Worm (Caenorhabditis elegans) whole organism, early embryonic: ENCODE results near the gene sups-1.

Experiments
- B0310.2 ChIP-seq: sonication (generic microtip); optimal IDR thresholded peaks from 2 replicates; lab custom pipeline; 2016; ENCODE audit warnings: mild to moderate bottlenecking, missing genetic modification characterization, missing compliant biosample characterization
- ama-1 ChIP-seq: fragments of 150-350 bp; optimal IDR thresholded peaks from 2 replicates; lab custom pipeline; 2014

DNA sequence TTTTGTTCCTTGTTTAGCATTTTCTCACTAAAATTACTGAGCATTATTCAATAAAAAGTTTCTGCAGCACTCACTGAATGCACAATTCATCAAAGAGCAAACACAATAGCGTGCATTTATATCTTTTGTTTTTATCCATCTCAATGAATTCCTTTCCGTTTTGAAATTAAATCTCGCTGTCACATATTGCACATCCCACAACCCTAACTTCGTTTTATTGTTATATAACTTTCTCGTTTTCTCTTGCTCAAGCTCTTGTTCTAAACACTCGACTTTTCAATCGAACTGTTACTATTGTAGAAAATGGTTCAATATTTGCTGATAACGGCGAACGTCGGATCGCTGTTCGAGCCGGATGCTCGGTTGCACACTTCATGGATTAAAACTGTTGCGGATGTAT lies 27.2 kb downstream of the sups-1 start, which contains the start of gene ipp-5:
- TF ChIP-seq B0310.2 (tag; lab: Kevin White, UChicago), result no peak
- no peak for TF ChIP-seq ama-1
